Fruit fly (Drosophila melanogaster) whole organism, embryonic: ENCODE data around the gene Sfp87B.

Source experiments
- CG17385 ChIP-seq: fragments of 200-800 bp; sonication (Bioruptor generic); optimal IDR thresholded peaks from 3 replicates; lab custom pipeline; 2018; ENCODE audit warnings: missing biosample characterization, mild to moderate bottlenecking, missing genetic modification characterization
- CG18011 ChIP-seq: fragments of 200-800 bp; sonication (Bioruptor generic); optimal IDR thresholded peaks from 2 replicates; lab custom pipeline; 2017; ENCODE audit warnings: missing biosample characterization, missing genetic modification characterization, mild to moderate bottlenecking, moderate library complexity, missing genotype
- CG32772 ChIP-seq: fragments of 200-800 bp; sonication (Bioruptor generic); IDR thresholded peaks from 2 replicates; pipeline ENCODE4 v1.3.6; 2022; ENCODE audit warnings: missing biosample characterization, missing genetic modification characterization
- CrebB ChIP-seq: fragments of 200-800 bp; sonication (Bioruptor generic); optimal IDR thresholded peaks from 3 replicates; lab custom pipeline; 2018; ENCODE audit warnings: missing biosample characterization, mild to moderate bottlenecking, missing genetic modification characterization
- Hr51 ChIP-seq, 2 experiments: fragments of 200-800 bp; sonication (Bioruptor generic); optimal IDR thresholded peaks; 2 replicates in 1 of 2; 3 replicates in 1 of 2; lab custom pipeline; 2016 to 2018; ENCODE audit warnings: missing biosample characterization in 2 of 2, missing genetic modification characterization in 2 of 2, mild to moderate bottlenecking in 1 of 2, moderate library complexity in 1 of 2
- Lpt ChIP-seq: fragments of >200 bp; optimal IDR thresholded peaks from 2 replicates; lab custom pipeline; 2018; ENCODE audit warnings: missing biosample characterization, missing genetic modification characterization
- Oaz ChIP-seq: fragments of 200-800 bp; sonication (Bioruptor generic); IDR thresholded peaks from 2 replicates; pipeline ENCODE4 v1.3.6; 2022; ENCODE audit warnings: missing biosample characterization, missing genetic modification characterization
- Opbp ChIP-seq: fragments of 200-800 bp; sonication (Bioruptor generic); IDR thresholded peaks from 3 replicates; pipeline ENCODE4 v1.3.6; 2022; ENCODE audit warnings: missing biosample characterization, missing genetic modification characterization; ENCODE audit not compliant: partially characterized antibody
- exex ChIP-seq: fragments of 200-800 bp; sonication (Bioruptor generic); optimal IDR thresholded peaks from 4 replicates; lab custom pipeline; 2018; ENCODE audit warnings: missing biosample characterization, mild to moderate bottlenecking, missing genetic modification characterization, moderate library complexity
- fru ChIP-seq: fragments of >200 bp; optimal IDR thresholded peaks from 2 replicates; lab custom pipeline; 2017
- peb ChIP-seq: fragments of 200-800 bp; sonication (Bioruptor generic); IDR thresholded peaks from 2 replicates; pipeline ENCODE4 v1.3.6; 2022; ENCODE audit warnings: missing biosample characterization, missing genetic modification characterization
- row ChIP-seq: fragments of 200-800 bp; sonication (Bioruptor generic); IDR thresholded peaks from 3 replicates; pipeline ENCODE4 v1.3.6; 2022; ENCODE audit warnings: missing biosample characterization, missing genetic modification characterization
- tgo ChIP-seq: fragments of 200-800 bp; sonication (Bioruptor generic); IDR thresholded peaks from 3 replicates; pipeline ENCODE4 v1.3.6; 2022; ENCODE audit warnings: missing biosample characterization, missing genetic modification characterization

DNA sequence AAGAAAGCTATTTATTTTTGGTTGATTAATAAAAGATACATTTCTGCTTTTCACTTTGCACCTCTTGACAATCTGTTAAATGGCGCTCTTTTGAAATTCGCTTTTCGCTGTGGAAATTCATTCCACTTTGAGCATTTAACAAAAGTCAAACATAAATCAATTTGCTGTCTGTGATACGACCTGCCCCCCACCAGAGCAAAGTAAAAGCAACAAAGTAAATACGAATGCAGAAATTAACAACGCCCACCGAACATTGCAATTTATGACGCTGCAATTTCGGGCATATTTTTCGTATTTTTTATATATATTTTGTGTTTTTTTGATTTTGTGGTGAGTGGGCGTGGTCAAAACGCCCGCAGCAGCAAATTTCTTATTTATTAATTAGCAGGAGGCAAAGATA, 12.7 kb downstream of the Sfp87B start:
- no peak for TF ChIP-seq Oaz (GFP tag; lab: Robert Waterston, UW)
- no peak for TF ChIP-seq Lpt (GFP tag; lab: Kevin White, UChicago)
- TF ChIP-seq tgo: no peak
- no peak for TF ChIP-seq row (GFP tag; lab: Robert Waterston, UW)
- TF ChIP-seq Opbp (GFP tag; lab: Robert Waterston, UW): no peak
- TF ChIP-seq fru (lab: Kevin White, UChicago): no peak
- no peak for TF ChIP-seq Hr51 (GFP tag; optimal IDR thresholded peaks at IDR 0.05; lab: Kevin White, UChicago)
- TF ChIP-seq CG18011 (GFP tag; lab: Kevin White, UChicago): no peak
- TF ChIP-seq CG32772 (GFP tag; lab: Robert Waterston, UW): no peak
- no peak for TF ChIP-seq CrebB (tag; lab: Kevin White, UChicago)
- TF ChIP-seq CG17385: no peak
- TF ChIP-seq peb (GFP tag; lab: Robert Waterston, UW): no peak
- TF ChIP-seq exex (tag; lab: Kevin White, UChicago): no peak
